Fruit fly (Drosophila melanogaster): ENCODE results near the gene CG9953.

The CG9953 gene

DNA sequence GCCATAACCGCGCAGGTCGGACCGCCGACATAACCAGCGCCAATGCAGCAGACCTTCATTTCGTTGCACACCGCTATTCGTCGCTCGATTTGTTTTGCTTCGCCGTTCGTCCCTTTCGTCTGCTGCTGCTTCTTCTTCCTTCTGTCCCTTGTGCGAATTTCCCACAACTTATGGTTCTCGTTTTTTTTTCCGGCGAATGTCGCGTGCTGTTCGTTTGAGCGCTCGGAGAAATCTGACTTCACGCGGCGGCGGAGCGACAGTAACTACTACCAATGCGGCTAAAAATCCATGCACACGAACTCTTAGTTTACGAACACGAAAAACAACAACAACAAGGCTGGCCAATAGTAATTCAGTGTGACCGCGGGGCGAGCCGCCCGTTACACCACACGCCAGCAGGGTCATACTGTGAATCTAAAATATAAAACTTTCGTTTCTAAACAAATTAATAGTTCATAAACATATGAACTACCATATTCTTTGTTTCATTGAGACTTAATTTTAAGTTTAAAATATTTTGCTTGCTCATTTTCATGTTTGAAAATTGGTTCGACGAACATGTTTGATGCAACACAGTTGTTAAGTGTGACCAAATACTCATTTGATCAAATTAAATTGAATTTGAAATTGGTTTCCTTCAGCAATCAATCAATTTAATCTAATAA lies 4.8 kb upstream of the CG9953 start, which contains the start of gene sgl (continued):
- TF ChIP-seq Trl (optimal IDR thresholded peaks at IDR 0.05) = peak in 1 of 2 experiments; percentile 55
- TF ChIP-seq Trl (GFP tag; optimal IDR thresholded peaks at IDR 0.05) = no peak
- peak; percentile 20 for TF ChIP-seq Sin3A (optimal IDR thresholded peaks at IDR 0.05)
- no peak for TF ChIP-seq Hand (GFP tag; optimal IDR thresholded peaks at IDR 0.05)
- TF ChIP-seq sd (tag; optimal IDR thresholded peaks at IDR 0.05) = no peak
- TF ChIP-seq CG2120 (GFP tag; optimal IDR thresholded peaks at IDR 0.05) = peak; percentile 51
- TF ChIP-seq dimm (GFP tag; IDR thresholded peaks at IDR 0.05) = no peak
- no peak for TF ChIP-seq fd96Cb (tag; optimal IDR thresholded peaks at IDR 0.05)
- TF ChIP-seq Lhr (GFP tag; optimal IDR thresholded peaks at IDR 0.05) = peak; percentile 98
- TF ChIP-seq Hey (tag; optimal IDR thresholded peaks at IDR 0.05) = no peak
- peak; percentile 42 for TF ChIP-seq CG15479 (GFP tag; optimal IDR thresholded peaks at IDR 0.05)
- no peak for TF ChIP-seq CG10366 (GFP tag; IDR thresholded peaks at IDR 0.05)
- peak; percentile 43 for TF ChIP-seq CG11723 (GFP tag; optimal IDR thresholded peaks at IDR 0.05)
- 0 out of 2 replicates have a peak, but pooled peaks have one; percentile 5 for TF ChIP-seq CG8765 (GFP tag; IDR thresholded peaks at IDR 0.05)
- peak; percentile 26 for TF ChIP-seq CG7839 (tag; optimal IDR thresholded peaks at IDR 0.05)
- peak; percentile 63 for TF ChIP-seq CG14710 (tag; optimal IDR thresholded peaks at IDR 0.05)
- no peak for TF ChIP-seq kah (GFP tag; optimal IDR thresholded peaks at IDR 0.05)
- TF ChIP-seq Hmr (GFP tag; optimal IDR thresholded peaks at IDR 0.05) = peak; percentile 81
- peak; percentile 36; the same call in 1 of the 3 replicates for TF ChIP-seq zfh1 (GFP tag; IDR thresholded peaks at IDR 0.05)
- TF ChIP-seq CG6854 (GFP tag; optimal IDR thresholded peaks at IDR 0.05) = peak; percentile 13
- peak; percentile 28; the same call in 1 of the 2 replicates for TF ChIP-seq CG1024 (GFP tag; IDR thresholded peaks at IDR 0.05)
- TF ChIP-seq CG30403 (GFP tag; optimal IDR thresholded peaks at IDR 0.05) = no peak
- TF ChIP-seq CG16863 (GFP tag; optimal IDR thresholded peaks at IDR 0.05) = no peak
- no peak for TF ChIP-seq pum (GFP tag; optimal IDR thresholded peaks at IDR 0.05)
- TF ChIP-seq CG9437 (GFP tag; optimal IDR thresholded peaks at IDR 0.05) = no peak
- TF ChIP-seq shn (GFP tag; optimal IDR thresholded peaks at IDR 0.05) = peak; percentile 10
- TF ChIP-seq wor (GFP tag; IDR thresholded peaks at IDR 0.05) = no peak
- peak; percentile 38 for TF ChIP-seq CG6765 (GFP tag; optimal IDR thresholded peaks at IDR 0.05)
- TF ChIP-seq sna (GFP tag; IDR thresholded peaks at IDR 0.05; ENCODE audit: partially characterized antibody) = peak; percentile 50; the same call in 1 of the 2 replicates
- no peak for TF ChIP-seq vnd (GFP tag; IDR thresholded peaks at IDR 0.05; ENCODE audit: partially characterized antibody)
- TF ChIP-seq ftz-f1 (GFP tag; optimal IDR thresholded peaks at IDR 0.05) = peak; percentile 71
- peak; percentile 66 for TF ChIP-seq CG3163 (GFP tag; optimal IDR thresholded peaks at IDR 0.05)
- TF ChIP-seq nerfin-2 (GFP tag; IDR thresholded peaks at IDR 0.05; ENCODE audit: partially characterized antibody) = peak; percentile 27; the same call in 1 of the 2 replicates
- TF ChIP-seq ato (GFP tag; IDR thresholded peaks at IDR 0.05; ENCODE audit: partially characterized antibody) = peak; percentile 67
- no peak for TF ChIP-seq CG31365 (tag; optimal IDR thresholded peaks at IDR 0.05)
- TF ChIP-seq CG5180 (GFP tag; optimal IDR thresholded peaks at IDR 0.05) = peak; percentile 100
- TF ChIP-seq CG2116 (GFP tag; optimal IDR thresholded peaks at IDR 0.05) = peak; percentile 47
- TF ChIP-seq CG3407 (GFP tag; optimal IDR thresholded peaks at IDR 0.05) = no peak
- TF ChIP-seq inv (GFP tag; IDR thresholded peaks at IDR 0.05; ENCODE audit: partially characterized antibody) = peak; percentile 25; the same call in 1 of the 2 replicates
- TF ChIP-seq bowl (GFP tag; IDR thresholded peaks at IDR 0.05) = 0 out of 2 replicates have a peak, but pooled peaks have one; percentile 26
- peak; percentile 27 for TF ChIP-seq Fer3 (tag; optimal IDR thresholded peaks at IDR 0.05)
- TF ChIP-seq Neu2 (GFP tag; optimal IDR thresholded peaks at IDR 0.05; ENCODE audit: borderline replicate concordance) = no peak
- TF ChIP-seq Hsf (GFP tag; optimal IDR thresholded peaks at IDR 0.05) = no peak
- TF ChIP-seq CG12071 (GFP tag; optimal IDR thresholded peaks at IDR 0.05) = peak; percentile 3
- TF ChIP-seq Dad (GFP tag; optimal IDR thresholded peaks at IDR 0.05) = peak; percentile 21
- no peak for TF ChIP-seq CG10959 (GFP tag; IDR thresholded peaks at IDR 0.05)
- no peak for TF ChIP-seq cato (GFP tag; optimal IDR thresholded peaks at IDR 0.05; ENCODE audit: borderline replicate concordance)
- peak; percentile 66 for TF ChIP-seq Dp (GFP tag; optimal IDR thresholded peaks at IDR 0.05)
- TF ChIP-seq bcd (GFP tag; optimal IDR thresholded peaks at IDR 0.05) = no peak

Measured in whole organism, embryonic.